Worm (Caenorhabditis elegans) whole organism, L4 larva: ENCODE measurements around the gene cmtr-2.

Source experiments
- ama-1 ChIP-seq: fragments of 150-350 bp; optimal IDR thresholded peaks from 2 replicates; lab custom pipeline; 2014; ENCODE audit warnings: inconsistent platforms, mixed read lengths
- ceh-28 ChIP-seq: fragments of 150-350 bp; optimal IDR thresholded peaks from 2 replicates; lab custom pipeline; 2014; ENCODE audit warnings: missing biosample characterization, missing genetic modification reagents, missing genetic modification characterization
- duxl-1 ChIP-seq: sonication (generic microtip); optimal IDR thresholded peaks from 2 replicates; lab custom pipeline; 2016; ENCODE audit warnings: mild to moderate bottlenecking, missing genetic modification characterization, moderate library complexity, missing compliant biosample characterization; ENCODE audit not compliant: poor library complexity
- egl-27 ChIP-seq: sonication (generic microtip); optimal IDR thresholded peaks from 3 replicates; lab custom pipeline; 2017; ENCODE audit warnings: missing biosample characterization, missing genetic modification reagents, missing genetic modification characterization
- fkh-10 ChIP-seq: fragments of 150-350 bp; optimal IDR thresholded peaks from 2 replicates; lab custom pipeline; 2014; ENCODE audit warnings: missing biosample characterization, missing genetic modification reagents, missing genetic modification characterization
- jun-1 ChIP-seq: fragments of 150-350 bp; optimal IDR thresholded peaks from 2 replicates; lab custom pipeline; 2014; ENCODE audit warnings: missing biosample characterization, missing genetic modification reagents, missing genetic modification characterization
- lim-7 ChIP-seq: fragments of 200-800 bp; sonication (Bioruptor generic); IDR thresholded peaks from 2 replicates; pipeline ENCODE4 v1.3.6; 2022; ENCODE audit warnings: missing genetic modification characterization, missing compliant biosample characterization
- lin-13 ChIP-seq: fragments of 150-350 bp; optimal IDR thresholded peaks from 2 replicates; lab custom pipeline; 2014; ENCODE audit warnings: missing biosample characterization, missing genetic modification reagents, missing genetic modification characterization
- mxl-3 ChIP-seq: fragments of 200-800 bp; sonication (Bioruptor generic); optimal IDR thresholded peaks from 2 replicates; lab custom pipeline; 2018; ENCODE audit warnings: mild to moderate bottlenecking, missing genetic modification characterization, missing compliant biosample characterization
- nhr-28 ChIP-seq: fragments of 150-350 bp; optimal IDR thresholded peaks from 2 replicates; lab custom pipeline; 2014; ENCODE audit warnings: missing biosample characterization, missing genetic modification characterization
- pha-4 ChIP-seq, 2 experiments: fragments of 150-350 bp in 1 of 2; fragments of 200-800 bp in 1 of 2; sonication (Bioruptor generic) in 1 of 2; IDR thresholded peaks in 1 of 2; optimal IDR thresholded peaks in 1 of 2; 2 replicates each; pipeline versions ENCODE4 v1.3.6 to Lab custom; 2014 to 2022; ENCODE audit warnings: missing genetic modification characterization in 2 of 2, missing genetic modification reagents in 2 of 2, missing biosample characterization in 1 of 2, missing compliant biosample characterization in 1 of 2

DNA sequence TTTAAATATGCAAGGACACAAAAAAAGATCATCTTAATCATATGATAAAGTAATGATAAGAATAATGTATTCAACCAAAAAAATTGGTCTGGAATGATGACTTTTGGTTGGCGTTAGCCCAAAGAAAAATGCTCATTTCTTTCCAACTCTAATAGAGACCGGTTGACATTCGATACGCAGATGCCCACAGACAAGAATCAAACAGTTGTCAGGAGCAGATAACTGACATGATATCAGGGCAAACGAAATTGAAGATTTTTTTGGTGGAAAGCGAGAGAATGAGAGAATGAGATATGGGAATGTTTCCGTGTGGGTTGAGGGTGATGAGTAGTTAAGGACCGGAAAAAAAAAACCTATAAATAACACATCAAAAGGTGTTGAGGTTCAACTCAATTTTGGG, 23.8 kb downstream of the cmtr-2 start:
- TF ChIP-seq nhr-28 (tag; lab: Kevin White, UChicago) (no peak), ama-1 (lab: Kevin White, UChicago) (no peak), jun-1 (tag; lab: Kevin White, UChicago) (no peak), mxl-3 (GFP tag; lab: Kevin White, UChicago) (no peak), fkh-10 (GFP tag; lab: Kevin White, UChicago) (no peak), egl-27 (tag; lab: Kevin White, UChicago) (no peak), duxl-1 (tag; lab: Kevin White, UChicago) (no peak), lin-13 (no peak), ceh-28 (tag; lab: Kevin White, UChicago) (no peak), pha-4 (GFP tag; IDR thresholded peaks at IDR 0.05; lab: Robert Waterston, UW) (no peak), pha-4 (tag; optimal IDR thresholded peaks at IDR 0.05; lab: Kevin White, UChicago) (no peak), lim-7 (GFP tag; lab: Robert Waterston, UW) (no peak)
